Worm (Caenorhabditis elegans): ENCODE measurements around the gene C26H9A.3.
A peak's percentile ranks its signal among the peaks of the same experiment; 100 is the strongest.

C26H9A.3 gene

DNA sequence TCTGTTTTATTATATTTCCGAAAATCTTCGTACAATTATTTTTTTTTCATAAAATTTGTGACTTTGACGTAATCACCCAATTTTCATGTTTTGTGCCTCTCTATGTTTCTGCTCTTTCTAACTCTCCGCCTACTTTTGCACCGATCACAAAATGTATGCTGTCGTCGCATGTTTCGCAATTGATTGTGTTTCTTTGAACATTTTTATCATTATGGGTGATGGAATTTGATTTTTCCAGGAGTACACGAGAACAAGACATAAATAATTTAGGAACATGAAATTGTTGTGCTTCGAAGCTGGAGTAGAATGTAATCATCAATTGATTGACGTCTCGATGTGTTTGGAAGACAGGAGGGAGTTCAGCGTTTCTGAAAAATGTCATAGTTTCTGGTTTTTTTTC lies 38.3 kb downstream of the C26H9A.3 start:
- TF ChIP-seq bed-1 (GFP tag; IDR thresholded peaks at IDR 0.05) (no peak), madf-10 (tag; optimal IDR thresholded peaks at IDR 0.05) (peak; percentile 46), ets-4 (GFP tag; optimal IDR thresholded peaks at IDR 0.05) (peak; percentile 47), nhr-90 (tag; optimal IDR thresholded peaks at IDR 0.05) (peak; percentile 30), cebp-1 (GFP tag; IDR thresholded peaks at IDR 0.05) (peak; percentile 89), cebp-1 (tag; optimal IDR thresholded peaks at IDR 0.05) (peak; percentile 92), snpc-4 (GFP tag; optimal IDR thresholded peaks at IDR 0.05) (no peak), snpc-4 (tag; optimal IDR thresholded peaks at IDR 0.05) (no peak), efl-1 (GFP tag; optimal IDR thresholded peaks at IDR 0.05) (no peak), let-607 (tag; optimal IDR thresholded peaks at IDR 0.05) (peak; percentile 23 to 78), atf-7 (tag; optimal IDR thresholded peaks at IDR 0.05) (peak; percentile 90), egl-44 (GFP tag; IDR thresholded peaks at IDR 0.05) (peak; percentile 88), attf-5 (GFP tag; optimal IDR thresholded peaks at IDR 0.05) (peak; percentile 33), dox-1 (GFP tag; IDR thresholded peaks at IDR 0.05) (peak; percentile 72), rec-8 (tag; optimal IDR thresholded peaks at IDR 0.05) (no peak), nhr-80 (tag; optimal IDR thresholded peaks at IDR 0.05) (peak; percentile 100), K12H6.12 (tag; optimal IDR thresholded peaks at IDR 0.05) (no peak), ceh-91 (GFP tag; IDR thresholded peaks at IDR 0.05) (no peak), B0336.3 (GFP tag; IDR thresholded peaks at IDR 0.05) (peak; percentile 63), lin-40 (tag; optimal IDR thresholded peaks at IDR 0.05) (peak; percentile 45), pha-4 (tag; optimal IDR thresholded peaks at IDR 0.05) (peak; percentile 24), ztf-22 (GFP tag; optimal IDR thresholded peaks at IDR 0.05) (peak; percentile 81), tlf-1 (GFP tag; optimal IDR thresholded peaks at IDR 0.05) (peak; percentile 19), him-1 (tag; optimal IDR thresholded peaks at IDR 0.05) (no peak), attf-6 (GFP tag; IDR thresholded peaks at IDR 0.05) (no peak), tbp1 (GFP tag; optimal IDR thresholded peaks at IDR 0.05) (peak; percentile 50)

- TF ChIP-seq attf-3 (GFP tag; conservative IDR thresholded peaks at IDR 0.05) (no peak), ceh-40 (GFP tag; IDR thresholded peaks at IDR 0.05) (no peak), dox-1 (GFP tag; IDR thresholded peaks at IDR 0.05) (0 out of 2 replicates have a peak, but pooled peaks have one; percentile 28), nhr-80 (tag; optimal IDR thresholded peaks at IDR 0.05) (peak; percentile 88), cebp-1 (GFP tag; IDR thresholded peaks at IDR 0.05) (no peak), cebp-1 (tag; optimal IDR thresholded peaks at IDR 0.05) (peak; percentile 16), rpc-1 (optimal IDR thresholded peaks at IDR 0.05) (no peak), rpc-1 (tag; optimal IDR thresholded peaks at IDR 0.05) (no peak)
These were observed 40.1 kb downstream of the C26H9A.3 start, which contains the start of gene pgp-1 for ce11 chrIV:12599158-12599557. TSS of gene pgp-1 (minus strand) at chrIV:12599169.

ce11 chrIV:12596960-12597359 lies 42.3 kb downstream of the C26H9A.3 start:
- TF ChIP-seq rcor-1 (GFP tag; IDR thresholded peaks at IDR 0.05), result no peak
- no peak for TF ChIP-seq ekl-4 (GFP tag; IDR thresholded peaks at IDR 0.05)
- TF ChIP-seq nfya-1 (tag; optimal IDR thresholded peaks at IDR 0.05; ENCODE audit: borderline replicate concordance, insufficient read depth), result no peak
- TF ChIP-seq snpc-4 (GFP tag; optimal IDR thresholded peaks at IDR 0.05), result no peak
- no peak for TF ChIP-seq snpc-4 (tag; optimal IDR thresholded peaks at IDR 0.05)

- TF ChIP-seq F57A8.1 (GFP tag; optimal IDR thresholded peaks at IDR 0.05), result no peak
- no peak for TF ChIP-seq F10E7.11 (tag; optimal IDR thresholded peaks at IDR 0.05)
- TF ChIP-seq lir-1 (GFP tag; conservative IDR thresholded peaks at IDR 0.05), result no peak
- TF ChIP-seq bed-2 (GFP tag; IDR thresholded peaks at IDR 0.05), result no peak
- peak in 1 of 3 experiments; percentile 59 for TF ChIP-seq lin-35 (GFP tag; optimal IDR thresholded peaks at IDR 0.05)
- TF ChIP-seq nhr-179 (tag; optimal IDR thresholded peaks at IDR 0.05), result no peak
- no peak for TF ChIP-seq bed-1 (GFP tag; IDR thresholded peaks at IDR 0.05)
- TF ChIP-seq ccch-3 (GFP tag; optimal IDR thresholded peaks at IDR 0.05), result no peak
- TF ChIP-seq rcor-1 (GFP tag; IDR thresholded peaks at IDR 0.05), result 0 out of 2 replicates have a peak, but pooled peaks have one; percentile 20
- no peak for TF ChIP-seq ceh-58 (GFP tag; IDR thresholded peaks at IDR 0.05)
- TF ChIP-seq Y95B8A.8 (GFP tag; IDR thresholded peaks at IDR 0.05), result peak; percentile 77
- peak; percentile 1 for TF ChIP-seq hlh-12 (tag; optimal IDR thresholded peaks at IDR 0.05)
- TF ChIP-seq rpc-1 (optimal IDR thresholded peaks at IDR 0.05), result peak; percentile 84
- TF ChIP-seq rpc-1 (tag; optimal IDR thresholded peaks at IDR 0.05), result peak; percentile 90
- no peak for TF ChIP-seq sea-2 (GFP tag; IDR thresholded peaks at IDR 0.05)
- no peak for TF ChIP-seq nhr-120 (GFP tag; IDR thresholded peaks at IDR 0.05)
These were observed 44.6 kb downstream of the C26H9A.3 start for ce11 chrIV:12594574-12594973.

All from whole organism, young adult.